Worm (Caenorhabditis elegans) whole organism, L4/young adult: ENCODE measurements around the gene dhrs-4.

Source experiments
- W03F9.2 ChIP-seq: fragments of 150-350 bp; optimal IDR thresholded peaks from 2 replicates; lab custom pipeline; 2014; ENCODE audit warnings: missing biosample characterization, missing genetic modification characterization
- dao-5 ChIP-seq: sonication (generic microtip); optimal IDR thresholded peaks from 2 replicates; lab custom pipeline; 2016; ENCODE audit warnings: missing genotype, missing genetic modification characterization, moderate library complexity, missing compliant biosample characterization
- him-1 ChIP-seq: sonication (generic microtip); optimal IDR thresholded peaks from 2 replicates; lab custom pipeline; 2016; ENCODE audit warnings: missing genotype, missing genetic modification reagents, missing genetic modification characterization, missing compliant biosample characterization

dhrs-4 gene

DNA sequence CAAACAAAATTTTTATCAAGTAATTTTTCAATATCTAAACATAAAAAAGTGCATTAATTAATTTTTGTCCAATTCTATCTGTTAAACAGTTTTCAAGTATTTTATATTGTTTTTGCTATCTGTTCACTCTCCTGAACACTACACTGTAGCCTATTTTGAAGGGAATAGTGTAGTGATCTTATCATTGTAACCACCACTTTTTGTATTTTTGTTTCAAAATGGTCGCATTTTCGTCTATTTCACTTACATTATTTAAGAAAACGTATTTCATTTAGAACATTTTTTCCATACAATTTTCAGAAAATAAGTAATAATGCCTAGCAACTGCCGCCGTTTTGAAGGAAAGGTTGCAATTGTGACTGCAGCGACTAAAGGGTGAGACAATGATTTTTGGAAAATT, at the start of gene dhrs-4:
dhrs-4 (plus strand) TSS at position 301 of the 400 bp plus-strand sequence.
- TF ChIP-seq him-1 (tag; lab: Kevin White, UChicago) (no peak), W03F9.2 (tag; lab: Kevin White, UChicago) (no peak), dao-5 (tag; lab: Kevin White, UChicago) (no peak)

DNA sequence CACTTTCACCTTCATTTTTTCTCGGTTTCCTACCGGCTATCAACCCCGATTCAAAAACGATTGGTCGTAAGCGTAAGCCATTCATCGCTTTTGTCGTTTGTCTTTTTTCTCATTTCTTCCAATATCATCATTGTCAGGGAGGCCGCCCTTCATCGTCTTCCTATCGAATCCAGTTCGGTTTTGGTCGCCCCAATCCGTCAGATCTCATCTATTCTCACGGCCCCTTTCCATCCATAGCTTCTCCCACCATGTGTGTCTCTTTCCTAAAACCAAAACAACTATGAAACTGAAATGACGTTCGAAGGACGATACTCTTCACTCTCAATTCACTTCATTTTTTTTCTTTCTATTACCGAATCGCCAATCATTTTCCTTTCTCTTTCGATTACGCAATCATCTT, 46.6 kb upstream of the dhrs-4 start:
- TF ChIP-seq dao-5 (tag; lab: Kevin White, UChicago), result no peak
- no peak for TF ChIP-seq him-1 (tag; lab: Kevin White, UChicago)
- TF ChIP-seq W03F9.2 (tag; lab: Kevin White, UChicago), result no peak

DNA sequence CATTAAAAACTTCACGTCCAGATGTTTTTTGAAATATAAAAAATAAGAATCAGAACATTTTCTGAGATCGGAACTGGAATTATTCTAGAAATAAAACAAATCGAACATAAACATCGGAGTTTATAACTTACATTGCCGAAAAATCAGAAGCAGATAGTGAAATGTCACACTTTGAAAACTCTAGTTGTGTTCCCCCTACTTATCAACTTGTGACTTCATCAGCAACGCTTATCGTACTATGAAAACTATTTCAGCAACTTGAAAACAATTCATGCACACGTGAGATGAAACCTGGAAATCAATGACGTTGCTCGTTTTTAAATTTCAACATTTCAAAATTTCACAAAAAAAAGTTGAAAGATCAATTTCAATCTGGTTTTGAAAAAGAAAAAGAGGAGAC, 45.7 kb upstream of the dhrs-4 start:
- TF ChIP-seq W03F9.2 (tag; lab: Kevin White, UChicago) (no peak), dao-5 (tag; lab: Kevin White, UChicago) (no peak), him-1 (tag; lab: Kevin White, UChicago) (no peak)

DNA sequence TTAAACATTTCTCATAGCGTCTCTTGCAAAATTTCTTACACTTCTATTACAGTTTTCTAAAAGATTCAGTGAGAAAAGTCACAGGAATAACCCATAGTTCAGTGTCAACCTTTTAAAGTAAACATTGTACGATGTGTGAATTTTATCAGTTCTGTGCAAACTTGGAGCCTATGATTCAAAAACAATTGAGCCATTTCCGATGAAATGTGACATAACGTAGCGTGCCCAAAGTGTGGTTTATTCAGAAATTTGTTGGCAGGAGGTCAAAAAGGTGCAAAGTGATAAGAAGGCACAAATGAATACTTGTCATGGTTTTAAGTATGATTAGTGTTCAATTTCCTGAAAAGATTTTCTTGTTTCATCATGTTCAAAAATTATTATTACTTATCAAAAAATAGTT, 44.8 kb upstream of the dhrs-4 start:
- no peak for TF ChIP-seq W03F9.2 (tag; lab: Kevin White, UChicago)
- TF ChIP-seq dao-5 (tag; lab: Kevin White, UChicago), result no peak
- TF ChIP-seq him-1 (tag; lab: Kevin White, UChicago), result no peak

DNA sequence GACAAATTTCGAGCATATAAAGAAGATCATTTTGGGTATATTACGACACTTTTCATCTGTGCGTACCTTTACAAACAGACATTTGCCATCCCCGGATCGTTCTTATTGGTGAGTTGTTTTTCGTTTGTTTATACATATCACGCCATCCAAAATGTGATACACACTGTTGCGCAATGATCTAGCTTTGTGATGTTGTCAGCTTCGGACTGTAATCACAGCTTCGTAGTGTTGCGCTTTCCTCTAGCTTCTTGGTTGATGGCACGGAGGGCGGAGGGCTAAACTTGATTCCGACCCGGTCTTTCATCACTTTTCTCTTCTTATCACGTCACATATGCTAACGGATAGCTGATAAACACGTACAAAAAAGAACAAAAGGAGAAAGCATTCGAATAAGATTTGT, 43.1 kb upstream of the dhrs-4 start:
- TF ChIP-seq W03F9.2 (tag; lab: Kevin White, UChicago) (no peak), him-1 (tag; lab: Kevin White, UChicago) (no peak), dao-5 (tag; lab: Kevin White, UChicago) (no peak)

DNA sequence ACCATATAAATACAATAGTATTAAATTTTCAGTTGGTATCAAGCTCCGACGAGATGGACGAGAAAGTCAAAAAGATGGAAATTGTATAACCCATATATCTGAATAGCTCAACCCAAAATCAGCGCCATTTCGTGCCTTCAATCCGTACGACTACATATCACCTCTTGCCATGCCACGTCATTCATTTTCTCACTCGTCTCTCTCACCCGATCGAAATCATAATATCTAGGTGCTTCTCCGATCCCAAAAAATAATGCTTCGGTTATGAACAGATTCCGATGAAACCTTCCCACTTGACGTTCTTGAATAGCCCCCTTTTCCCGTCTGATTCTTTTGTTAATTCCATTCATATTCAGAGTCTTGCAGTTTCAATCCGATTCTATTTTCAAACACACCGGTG, 41.0 kb upstream of the dhrs-4 start:
- TF ChIP-seq W03F9.2 (tag; lab: Kevin White, UChicago) (no peak), dao-5 (tag; lab: Kevin White, UChicago) (no peak), him-1 (tag; lab: Kevin White, UChicago) (no peak)

DNA sequence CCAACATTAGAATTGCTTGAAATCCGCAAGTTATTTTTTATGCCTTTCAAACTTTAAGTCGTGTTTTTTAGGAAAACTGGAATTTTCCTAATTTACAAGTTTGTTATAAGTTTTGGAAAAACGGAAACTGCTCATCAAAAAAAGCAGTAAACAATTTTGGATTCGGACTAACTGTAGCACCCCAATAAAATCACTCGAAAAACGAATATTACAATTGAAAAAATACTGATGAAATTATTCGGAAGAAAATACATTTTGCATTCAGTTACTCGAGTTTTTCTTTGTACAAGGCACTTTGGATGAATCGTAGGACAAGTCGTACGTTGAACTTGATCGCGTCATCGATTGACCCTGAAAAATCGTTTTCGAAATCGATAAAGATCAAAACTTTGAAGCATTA, 40.0 kb upstream of the dhrs-4 start:
- TF ChIP-seq dao-5 (tag; lab: Kevin White, UChicago) (no peak), him-1 (tag; lab: Kevin White, UChicago) (no peak), W03F9.2 (tag; lab: Kevin White, UChicago) (no peak)

DNA sequence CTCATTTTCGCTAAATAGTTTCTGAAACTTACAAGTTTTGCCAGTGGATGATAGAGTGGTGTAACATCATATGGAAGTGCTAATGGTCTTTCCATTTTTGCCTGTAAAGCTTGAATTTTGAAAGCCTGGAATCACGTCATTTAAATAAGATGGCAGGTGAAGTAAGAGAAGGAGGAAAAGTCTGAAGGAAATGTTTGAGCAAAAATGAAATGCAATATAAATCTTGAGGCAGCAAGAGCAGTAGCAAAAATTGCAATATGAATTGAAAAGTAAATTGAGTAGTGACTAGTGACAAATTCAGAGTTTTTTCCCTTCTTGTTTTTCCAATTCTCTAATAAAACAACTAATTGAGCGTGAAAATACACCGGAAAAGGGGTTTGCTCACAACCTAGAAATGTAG, 36.5 kb upstream of the dhrs-4 start, which contains the start of gene glb-24:
glb-24 (minus strand) TSS at position 101 of the 400 bp plus-strand sequence.
- TF ChIP-seq him-1 (tag; lab: Kevin White, UChicago) (no peak), W03F9.2 (tag; lab: Kevin White, UChicago) (no peak), dao-5 (tag; lab: Kevin White, UChicago) (no peak)

DNA sequence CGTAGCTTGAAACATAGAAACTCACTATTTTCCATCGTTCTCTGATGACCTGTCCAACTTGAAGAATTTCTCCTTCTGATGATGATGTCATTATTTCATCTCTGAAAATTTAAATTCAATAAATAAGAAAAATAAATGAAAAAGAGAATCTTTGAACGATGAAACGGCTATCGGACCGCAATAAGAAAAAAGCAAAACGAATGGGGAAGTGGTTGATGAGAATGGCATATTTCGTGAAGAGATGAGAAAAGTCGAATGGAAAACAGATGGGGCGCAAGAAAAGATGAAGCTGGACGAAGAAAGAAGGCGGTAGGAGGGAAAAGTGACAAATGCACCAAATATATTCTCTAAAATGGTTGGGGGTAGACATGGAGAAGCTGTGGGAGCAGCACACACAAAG, 26.6 kb upstream of the dhrs-4 start, which contains the start of gene ttbk-7:
ttbk-7 (minus strand) TSS at position 101 of the 400 bp plus-strand sequence.
- TF ChIP-seq W03F9.2 (tag; lab: Kevin White, UChicago) (no peak), him-1 (tag; lab: Kevin White, UChicago) (no peak), dao-5 (tag; lab: Kevin White, UChicago) (no peak)

DNA sequence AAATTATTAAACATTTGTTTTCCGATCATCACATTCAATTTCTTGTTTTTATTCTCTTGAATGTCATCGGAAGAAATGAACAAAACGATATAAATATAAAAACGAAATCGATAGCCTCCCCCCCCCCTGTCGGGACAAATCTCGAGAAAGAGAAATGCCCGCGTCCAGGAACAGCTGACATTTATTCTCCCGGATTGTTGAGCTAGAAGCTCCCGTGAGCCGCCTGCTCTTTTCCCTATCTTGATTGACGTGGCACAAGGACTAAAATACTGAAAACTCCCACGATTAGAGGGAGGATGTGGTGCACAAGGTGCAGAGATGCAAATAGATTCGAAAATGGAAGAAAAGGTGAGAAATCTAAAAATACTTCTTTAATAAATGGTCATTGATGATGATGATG, 25.6 kb upstream of the dhrs-4 start:
- TF ChIP-seq W03F9.2 (tag; lab: Kevin White, UChicago) (no peak), him-1 (tag; lab: Kevin White, UChicago) (no peak), dao-5 (tag; lab: Kevin White, UChicago) (no peak)

DNA sequence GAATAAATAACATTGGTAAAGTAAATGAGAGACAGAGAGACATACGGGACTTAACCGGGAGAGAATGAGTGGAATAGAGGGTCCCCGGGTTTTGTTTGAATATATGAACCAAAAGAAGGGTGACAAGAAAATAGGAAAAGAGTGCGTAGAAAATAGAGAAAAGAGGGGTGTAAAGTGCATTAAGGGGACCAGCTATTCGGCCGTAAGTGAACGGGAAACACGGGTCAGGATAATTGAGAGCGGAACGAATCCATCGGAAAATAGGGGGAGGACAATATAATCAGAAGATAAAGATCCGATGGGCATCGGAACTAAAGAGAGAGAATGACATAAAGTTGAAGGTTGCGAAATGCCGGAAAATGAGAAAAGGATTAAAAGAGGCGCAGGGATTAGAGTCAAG, 25.1 kb upstream of the dhrs-4 start:
- TF ChIP-seq dao-5 (tag; lab: Kevin White, UChicago) (no peak), W03F9.2 (tag; lab: Kevin White, UChicago) (no peak), him-1 (tag; lab: Kevin White, UChicago) (no peak)

DNA sequence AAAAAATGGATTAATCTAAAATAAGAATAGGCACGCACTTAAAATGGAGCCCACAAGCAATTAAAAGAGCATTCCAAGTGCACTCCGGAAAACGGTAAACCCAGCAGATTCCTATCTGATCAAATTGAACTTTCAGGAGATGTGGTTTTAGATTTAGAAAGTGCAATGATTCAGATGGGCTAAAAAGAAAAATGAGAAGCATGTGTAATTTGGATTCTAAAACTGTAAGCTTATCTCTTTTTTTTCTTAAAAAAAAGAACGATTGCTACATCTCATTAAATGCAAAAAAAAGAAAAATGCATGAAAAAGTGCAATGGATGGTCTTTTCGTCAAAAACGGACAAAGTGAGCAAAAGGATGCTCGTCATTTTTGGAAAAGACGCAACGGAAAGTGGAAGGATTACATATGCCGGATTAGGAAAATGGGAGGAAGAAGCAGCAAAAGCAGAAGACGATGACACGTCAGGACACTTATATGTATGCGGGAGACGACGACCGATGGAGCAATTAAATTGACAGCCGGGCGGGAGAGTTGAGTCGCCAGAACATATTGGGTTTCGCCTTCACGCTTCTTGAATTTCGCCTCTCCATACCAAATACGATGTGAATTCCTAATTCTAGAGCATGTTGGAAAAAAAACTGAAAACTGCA, 23.7 kb upstream of the dhrs-4 start:
- TF ChIP-seq him-1 (tag; lab: Kevin White, UChicago), result no peak
- no peak for TF ChIP-seq W03F9.2 (tag; lab: Kevin White, UChicago)
- TF ChIP-seq dao-5 (tag; lab: Kevin White, UChicago), result no peak

DNA sequence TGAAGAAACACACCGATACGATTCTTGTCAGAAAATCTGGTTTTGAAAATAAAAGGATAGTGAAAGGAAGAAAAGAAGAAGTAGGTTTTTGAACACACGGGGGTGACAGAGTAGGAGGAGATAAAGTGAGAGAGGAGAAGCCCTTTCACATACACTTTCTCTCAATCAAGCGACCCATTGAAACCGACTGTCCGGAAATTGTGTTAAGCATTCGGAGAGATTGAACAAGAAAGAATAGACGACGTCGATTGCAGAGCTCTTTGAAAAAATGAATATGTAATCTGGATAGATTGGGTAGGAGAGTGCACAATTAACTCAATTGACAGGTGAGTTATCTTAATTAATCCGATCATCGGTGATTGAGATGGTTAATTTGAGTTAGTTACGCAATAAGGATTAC, 21.1 kb upstream of the dhrs-4 start:
- TF ChIP-seq him-1 (tag; lab: Kevin White, UChicago) (no peak), W03F9.2 (tag; lab: Kevin White, UChicago) (no peak), dao-5 (tag; lab: Kevin White, UChicago) (no peak)

DNA sequence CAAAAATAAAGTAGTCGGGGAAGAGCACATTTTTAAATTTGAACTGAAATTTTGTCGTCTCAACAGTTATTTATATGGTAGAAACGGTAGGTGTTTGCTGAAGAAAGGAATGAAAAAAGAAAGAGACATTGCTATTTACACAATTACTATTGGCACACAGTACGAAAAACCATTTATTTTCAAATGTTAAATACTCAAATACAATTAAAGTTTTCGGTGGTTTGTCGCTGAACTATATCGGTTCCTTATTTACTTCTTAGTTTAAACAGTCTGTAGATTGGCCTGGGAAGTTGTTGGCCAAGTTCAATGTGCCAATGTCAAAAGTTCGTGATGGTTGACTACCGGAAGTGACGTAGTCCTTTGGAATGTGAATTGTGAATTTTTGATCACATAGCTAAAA, 18.4 kb upstream of the dhrs-4 start, which contains the start of gene ttr-27:
ttr-27 (minus strand) TSS at position 45 of the 400 bp plus-strand sequence.
- TF ChIP-seq W03F9.2 (tag; lab: Kevin White, UChicago) (no peak), dao-5 (tag; lab: Kevin White, UChicago) (no peak), him-1 (tag; lab: Kevin White, UChicago) (no peak)
